Worm (Caenorhabditis elegans) whole organism, late embryonic: Measurements from ENCODE around the gene let-2.

Experiments
- ceh-34 ChIP-seq: sonication (generic microtip); optimal IDR thresholded peaks from 2 replicates; lab custom pipeline; 2016; ENCODE audit warnings: mild to moderate bottlenecking, missing genetic modification characterization, missing compliant biosample characterization
- eyg-1 ChIP-seq: sonication (generic microtip); optimal IDR thresholded peaks from 2 replicates; lab custom pipeline; 2016; ENCODE audit warnings: missing genotype, missing genetic modification characterization, missing compliant biosample characterization
- fkh-10 ChIP-seq: fragments of 150-350 bp; optimal IDR thresholded peaks from 2 replicates; lab custom pipeline; 2014; ENCODE audit warnings: missing biosample characterization, missing genetic modification reagents, missing genetic modification characterization
- lin-11 ChIP-seq: fragments of 200-800 bp; sonication (Bioruptor generic); optimal IDR thresholded peaks from 2 replicates; lab custom pipeline; 2018; ENCODE audit warnings: mild to moderate bottlenecking, missing genetic modification characterization, missing compliant biosample characterization
- madf-2 ChIP-seq: sonication (generic microtip); optimal IDR thresholded peaks from 2 replicates; lab custom pipeline; 2017; ENCODE audit warnings: missing genetic modification characterization, missing compliant biosample characterization
- nhr-11 ChIP-seq: fragments of 150-350 bp; optimal IDR thresholded peaks from 2 replicates; lab custom pipeline; 2014; ENCODE audit warnings: missing biosample characterization, missing genetic modification characterization
- sox-4 ChIP-seq: sonication (generic microtip); optimal IDR thresholded peaks from 2 replicates; lab custom pipeline; 2017; ENCODE audit warnings: mild to moderate bottlenecking, missing genetic modification characterization, inconsistent platforms, missing compliant biosample characterization

DNA sequence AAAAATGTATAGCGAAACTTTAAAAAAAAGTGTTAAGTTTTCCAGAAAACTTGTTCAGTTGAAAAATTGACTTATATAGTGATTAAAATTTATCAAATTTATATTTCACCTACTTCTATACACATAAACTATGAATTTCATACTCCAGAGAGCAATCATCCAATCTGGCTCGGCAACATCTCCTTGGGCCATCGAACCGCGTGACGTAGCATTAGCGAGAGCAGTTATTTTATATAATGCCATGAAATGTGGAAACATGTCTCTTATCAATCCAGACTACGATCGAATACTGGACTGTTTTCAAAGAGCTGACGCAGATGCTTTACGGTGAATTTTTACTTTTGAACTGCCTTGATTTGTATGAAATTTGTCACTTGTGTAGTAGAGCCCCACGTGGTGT is 19.7 kb downstream of the let-2 start:
- TF ChIP-seq fkh-10 (GFP tag; lab: Kevin White, UChicago) (peak; percentile 78), lin-11 (tag; lab: Kevin White, UChicago) (no peak), ceh-34 (tag; lab: Kevin White, UChicago) (no peak), madf-2 (tag; lab: Kevin White, UChicago) (no peak), eyg-1 (tag; lab: Kevin White, UChicago) (no peak), sox-4 (tag; lab: Kevin White, UChicago) (no peak), nhr-11 (tag; lab: Kevin White, UChicago) (no peak)
